Fruit fly (Drosophila melanogaster) whole organism: ENCODE results near the gene wake.

Experiments
- EcR ChIP-seq, 2 experiments: fragments of >200 bp; optimal IDR thresholded peaks; 2 replicates each; lab custom pipeline; 2017; ENCODE audit warnings: missing biosample characterization in 2 of 2, missing genetic modification characterization in 2 of 2, missing genetic modification reagents in 2 of 2
- pan ChIP-seq: fragments of >200 bp; optimal IDR thresholded peaks from 2 replicates; lab custom pipeline; 2017
- psq ChIP-seq: fragments of >200 bp; optimal IDR thresholded peaks from 2 replicates; lab custom pipeline; 2017
- usp ChIP-seq: fragments of >200 bp; optimal IDR thresholded peaks from 2 replicates; lab custom pipeline; 2017; ENCODE audit warnings: missing biosample characterization, missing genetic modification characterization, mixed read lengths

DNA sequence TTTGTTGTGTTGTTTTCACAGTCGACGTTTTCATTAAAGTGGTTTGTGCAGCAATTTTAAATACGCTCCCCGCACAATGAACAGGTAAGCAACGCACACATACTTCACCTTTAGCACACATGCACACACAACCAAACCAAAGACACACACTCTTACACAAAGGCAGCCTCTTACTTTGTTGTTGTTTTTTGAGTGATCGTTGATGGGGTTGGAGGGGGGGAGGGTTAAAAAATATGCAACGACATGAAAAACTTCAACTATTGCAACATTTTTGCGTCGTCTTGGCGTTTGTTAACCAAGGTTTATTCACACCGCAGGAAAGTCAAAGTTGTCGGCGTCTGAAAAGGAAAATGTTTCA, 28.3 kb downstream of the wake start:
- TF ChIP-seq psq (lab: Kevin White, UChicago) = no peak
- no peak for TF ChIP-seq usp
- no peak for TF ChIP-seq pan (lab: Kevin White, UChicago)
- TF ChIP-seq EcR (GFP tag; optimal IDR thresholded peaks at IDR 0.05; lab: Kevin White, UChicago) = no peak
